Worm (Caenorhabditis elegans): Measurements from ENCODE around the gene str-20.

ce11 chrV:712882-713281 lies 43.4 kb upstream of the str-20 start, which contains the start of gene cyp-33C11:
- TF ChIP-seq aly-1 (tag; optimal IDR thresholded peaks at IDR 0.05): no peak
- TF ChIP-seq tbx-37 (GFP tag; conservative IDR thresholded peaks at IDR 0.05): no peak
- no peak for TF ChIP-seq ama-1 (optimal IDR thresholded peaks at IDR 0.05)
- no peak for TF ChIP-seq hnd-1 (tag; optimal IDR thresholded peaks at IDR 0.05)
- no peak for TF ChIP-seq ceh-36 (tag; optimal IDR thresholded peaks at IDR 0.05)
- TF ChIP-seq F13C5.2 (tag; optimal IDR thresholded peaks at IDR 0.05): no peak
- no peak for TF ChIP-seq tbx-11 (GFP tag; IDR thresholded peaks at IDR 0.05)
- no peak for TF ChIP-seq hmg-4 (GFP tag; optimal IDR thresholded peaks at IDR 0.05)
- TF ChIP-seq ceh-13 (GFP tag; optimal IDR thresholded peaks at IDR 0.05): no peak
- TF ChIP-seq pes-1 (GFP tag; IDR thresholded peaks at IDR 0.05): no peak

Data from whole organism, early embryonic.